Fruit fly (Drosophila melanogaster) whole organism, embryonic: ENCODE measurements around the gene Nepl9.

ENCODE experiments used
- Awh ChIP-seq: fragments of 200-800 bp; sonication (Bioruptor generic); IDR thresholded peaks from 2 replicates; pipeline ENCODE4, ENCODE4 v1.3.6; 2022; ENCODE audit warnings: missing biosample characterization, missing genetic modification characterization
- BtbVII ChIP-seq: fragments of 200-800 bp; sonication (Bioruptor generic); optimal IDR thresholded peaks from 3 replicates; lab custom pipeline; 2017; ENCODE audit warnings: missing biosample characterization, mild to moderate bottlenecking, missing genetic modification characterization
- CG10209 ChIP-seq: fragments of 200-800 bp; sonication (Bioruptor generic); optimal IDR thresholded peaks from 3 replicates; lab custom pipeline; 2017; ENCODE audit warnings: missing biosample characterization, mild to moderate bottlenecking, missing genetic modification characterization, missing genetic modification reagents
- CG1024 ChIP-seq: fragments of 200-800 bp; sonication (Bioruptor generic); IDR thresholded peaks from 2 replicates; pipeline ENCODE4 v1.3.6; 2022; ENCODE audit warnings: missing biosample characterization, missing genetic modification characterization
- CG11504 ChIP-seq: fragments of 200-800 bp; sonication (Bioruptor generic); optimal IDR thresholded peaks from 3 replicates; lab custom pipeline; 2019; ENCODE audit warnings: missing biosample characterization, mild to moderate bottlenecking, missing genetic modification characterization, moderate library complexity
- CG11723 ChIP-seq: fragments of 200-800 bp; sonication (Bioruptor generic); optimal IDR thresholded peaks from 2 replicates; lab custom pipeline; 2017; ENCODE audit warnings: missing biosample characterization, mild to moderate bottlenecking, missing genetic modification characterization
- CG12769 ChIP-seq: fragments of 200-800 bp; sonication (Bioruptor generic); optimal IDR thresholded peaks from 2 replicates; lab custom pipeline; 2019; ENCODE audit warnings: missing biosample characterization, mild to moderate bottlenecking, missing genetic modification characterization, moderate library complexity
- CG13296 ChIP-seq: fragments of 200-800 bp; sonication (Bioruptor generic); optimal IDR thresholded peaks from 3 replicates; lab custom pipeline; 2018; ENCODE audit warnings: missing biosample characterization, mild to moderate bottlenecking, missing genetic modification characterization
- CG14050 ChIP-seq: fragments of 200-800 bp; sonication (Bioruptor generic); IDR thresholded peaks from 3 replicates; pipeline ENCODE4 v1.3.6; 2022; ENCODE audit warnings: missing biosample characterization, missing genetic modification characterization
- CG33213 ChIP-seq: fragments of 200-800 bp; sonication (Bioruptor generic); optimal IDR thresholded peaks from 3 replicates; lab custom pipeline; 2016; ENCODE audit warnings: missing biosample characterization, missing genetic modification characterization
- CG34376 ChIP-seq: fragments of 200-800 bp; sonication (Bioruptor generic); optimal IDR thresholded peaks from 2 replicates; lab custom pipeline; 2018; ENCODE audit warnings: missing biosample characterization, mild to moderate bottlenecking, missing genetic modification characterization
- CG4328 ChIP-seq: fragments of 200-800 bp; sonication (Bioruptor generic); optimal IDR thresholded peaks from 3 replicates; lab custom pipeline; 2017; ENCODE audit warnings: missing biosample characterization, missing genetic modification reagents, missing genetic modification characterization
- CG4360 ChIP-seq: fragments of 200-800 bp; sonication (Bioruptor generic); IDR thresholded peaks from 2 replicates; pipeline ENCODE4 v1.3.6; 2022; ENCODE audit warnings: missing biosample characterization, missing genetic modification characterization
- CG4424 ChIP-seq: fragments of 200-800 bp; sonication (Bioruptor generic); optimal IDR thresholded peaks from 3 replicates; lab custom pipeline; 2016; ENCODE audit warnings: missing biosample characterization, missing genetic modification characterization
- CG6272 ChIP-seq: fragments of 200-800 bp; sonication (Bioruptor generic); IDR thresholded peaks from 2 replicates; pipeline ENCODE4 v1.3.6; 2022; ENCODE audit warnings: missing biosample characterization, missing genetic modification characterization
- CG7372 ChIP-seq: fragments of 200-800 bp; sonication (Bioruptor generic); IDR thresholded peaks from 2 replicates; pipeline ENCODE4 v1.3.6; 2022; ENCODE audit warnings: missing biosample characterization, missing genetic modification characterization
- CG7556 ChIP-seq: fragments of 200-800 bp; sonication (Bioruptor generic); optimal IDR thresholded peaks from 2 replicates; lab custom pipeline; 2017; ENCODE audit warnings: missing biosample characterization, mild to moderate bottlenecking, missing genetic modification characterization
- CkIIα-i1 ChIP-seq: fragments of 200-800 bp; sonication (Bioruptor generic); IDR thresholded peaks from 2 replicates; pipeline ENCODE4 v1.3.6; 2022; ENCODE audit warnings: missing biosample characterization, missing genetic modification characterization
- E2f1 ChIP-seq: fragments of 200-800 bp; sonication (Bioruptor generic); IDR thresholded peaks from 2 replicates; pipeline ENCODE4 v1.3.6; 2022; ENCODE audit warnings: missing biosample characterization, missing genetic modification characterization
- ERR ChIP-seq: fragments of 200-800 bp; sonication (Bioruptor generic); optimal IDR thresholded peaks from 2 replicates; lab custom pipeline; 2016; ENCODE audit warnings: missing biosample characterization, missing genetic modification characterization
- HLH54F ChIP-seq: fragments of 200-800 bp; sonication (Bioruptor generic); optimal IDR thresholded peaks from 3 replicates; lab custom pipeline; 2016; ENCODE audit warnings: missing biosample characterization, missing genetic modification characterization
- HmgZ ChIP-seq: fragments of 200-800 bp; sonication (Bioruptor generic); optimal IDR thresholded peaks from 2 replicates; lab custom pipeline; 2018; ENCODE audit warnings: missing biosample characterization, mild to moderate bottlenecking, missing genetic modification characterization
- Hmr ChIP-seq: fragments of 200-800 bp; sonication (Bioruptor generic); optimal IDR thresholded peaks from 3 replicates; lab custom pipeline; 2017; ENCODE audit warnings: mild to moderate bottlenecking, missing biosample characterization, missing genetic modification reagents, missing genetic modification characterization
- Hr3 ChIP-seq: fragments of 200-800 bp; sonication (Bioruptor generic); optimal IDR thresholded peaks from 3 replicates; lab custom pipeline; 2016; ENCODE audit warnings: missing biosample characterization, missing genetic modification characterization
- Hr78 ChIP-seq, 2 experiments: fragments of 200-800 bp in 1 of 2; fragments of >200 bp in 1 of 2; sonication (Bioruptor generic) in 1 of 2; optimal IDR thresholded peaks; 2 replicates each; lab custom pipeline; 2017 to 2019; ENCODE audit warnings: missing biosample characterization in 2 of 2, missing genetic modification characterization in 2 of 2, mild to moderate bottlenecking in 1 of 2, moderate library complexity in 1 of 2
- Kr ChIP-seq: fragments of 200-800 bp; sonication (Bioruptor generic); optimal IDR thresholded peaks from 2 replicates; lab custom pipeline; 2017; ENCODE audit warnings: missing biosample characterization, mild to moderate bottlenecking, missing genetic modification characterization
- MTF-1 ChIP-seq: fragments of 200-800 bp; sonication (Bioruptor generic); optimal IDR thresholded peaks from 2 replicates; lab custom pipeline; 2018; ENCODE audit warnings: missing biosample characterization, mild to moderate bottlenecking, missing genetic modification characterization, borderline replicate concordance
- NC2α ChIP-seq: fragments of 200-800 bp; sonication (Bioruptor generic); optimal IDR thresholded peaks from 2 replicates; lab custom pipeline; 2016; ENCODE audit warnings: missing biosample characterization, missing genetic modification characterization
- NFAT ChIP-seq: fragments of 200-800 bp; sonication (Bioruptor generic); IDR thresholded peaks from 2 replicates; pipeline ENCODE4 v1.3.6; 2022; ENCODE audit warnings: missing biosample characterization, missing genetic modification characterization
- Neu2 ChIP-seq: fragments of 200-800 bp; sonication (Bioruptor generic); optimal IDR thresholded peaks from 3 replicates; lab custom pipeline; 2016; ENCODE audit warnings: missing biosample characterization, missing genetic modification characterization, borderline replicate concordance
- NfI ChIP-seq: fragments of 200-800 bp; sonication (Bioruptor generic); optimal IDR thresholded peaks from 3 replicates; lab custom pipeline; 2018; ENCODE audit warnings: missing biosample characterization, mild to moderate bottlenecking, missing genetic modification characterization, moderate library complexity
- Oaz ChIP-seq: fragments of 200-800 bp; sonication (Bioruptor generic); IDR thresholded peaks from 2 replicates; pipeline ENCODE4 v1.3.6; 2022; ENCODE audit warnings: missing biosample characterization, missing genetic modification characterization
- Oli ChIP-seq: fragments of 200-800 bp; sonication (Bioruptor generic); optimal IDR thresholded peaks from 2 replicates; lab custom pipeline; 2018; ENCODE audit warnings: missing biosample characterization, mild to moderate bottlenecking, missing genetic modification characterization, moderate library complexity
- Sox102F ChIP-seq: fragments of 200-800 bp; sonication (Bioruptor generic); optimal IDR thresholded peaks from 2 replicates; lab custom pipeline; 2018; ENCODE audit warnings: missing biosample characterization, mild to moderate bottlenecking, missing genetic modification characterization, moderate library complexity
- Ssrp ChIP-seq: fragments of 200-800 bp; sonication (Bioruptor generic); optimal IDR thresholded peaks from 2 replicates; lab custom pipeline; 2018; ENCODE audit warnings: missing biosample characterization, mild to moderate bottlenecking, missing genetic modification characterization, moderate library complexity
- Vsx1 ChIP-seq: fragments of 200-800 bp; sonication (Bioruptor generic); optimal IDR thresholded peaks from 2 replicates; lab custom pipeline; 2017; ENCODE audit warnings: missing biosample characterization, mild to moderate bottlenecking, missing genetic modification characterization, missing genetic modification reagents
- crol ChIP-seq: fragments of 200-800 bp; sonication (Bioruptor generic); IDR thresholded peaks from 2 replicates; pipeline ENCODE4 v1.3.6; 2022; ENCODE audit warnings: missing biosample characterization, missing genetic modification characterization
- da ChIP-seq: fragments of 200-800 bp; sonication (Bioruptor generic); optimal IDR thresholded peaks from 2 replicates; lab custom pipeline; 2016; ENCODE audit warnings: missing biosample characterization, missing genetic modification characterization
- dan ChIP-seq: fragments of 200-800 bp; sonication (Bioruptor generic); IDR thresholded peaks from 2 replicates; pipeline ENCODE4 v1.3.6; 2022; ENCODE audit warnings: missing biosample characterization, missing genetic modification characterization
- exex ChIP-seq: fragments of 200-800 bp; sonication (Bioruptor generic); optimal IDR thresholded peaks from 4 replicates; lab custom pipeline; 2018; ENCODE audit warnings: missing biosample characterization, mild to moderate bottlenecking, missing genetic modification characterization, moderate library complexity
- fd96Cb ChIP-seq: fragments of 200-800 bp; sonication (Bioruptor generic); optimal IDR thresholded peaks from 2 replicates; lab custom pipeline; 2018; ENCODE audit warnings: missing biosample characterization, mild to moderate bottlenecking, missing genetic modification characterization, moderate library complexity
- gfzf ChIP-seq: fragments of 200-800 bp; sonication (Bioruptor generic); optimal IDR thresholded peaks from 2 replicates; lab custom pipeline; 2016; ENCODE audit warnings: missing biosample characterization, mild to moderate bottlenecking, missing genetic modification characterization, moderate library complexity
- gro ChIP-seq: fragments of 200-800 bp; sonication (Bioruptor generic); optimal IDR thresholded peaks from 2 replicates; lab custom pipeline; 2016; ENCODE audit warnings: missing biosample characterization, missing genetic modification characterization
- hbn ChIP-seq: fragments of 200-800 bp; sonication (Bioruptor generic); IDR thresholded peaks from 2 replicates; pipeline ENCODE4 v1.3.6; 2022; ENCODE audit warnings: missing biosample characterization, missing genetic modification characterization; ENCODE audit not compliant: partially characterized antibody
- hth ChIP-seq: fragments of >200 bp; optimal IDR thresholded peaks from 2 replicates; lab custom pipeline; 2017; ENCODE audit warnings: inconsistent platforms
- ken ChIP-seq: fragments of 200-800 bp; sonication (Bioruptor generic); IDR thresholded peaks from 3 replicates; pipeline ENCODE4 v1.3.6; 2022; ENCODE audit warnings: missing biosample characterization, missing genetic modification characterization
- mld ChIP-seq: fragments of 200-800 bp; sonication (Bioruptor generic); IDR thresholded peaks from 3 replicates; pipeline ENCODE4 v1.3.6; 2022; ENCODE audit warnings: missing biosample characterization, missing genetic modification characterization; ENCODE audit not compliant: partially characterized antibody
- nerfin-1 ChIP-seq: fragments of 200-800 bp; sonication (Bioruptor generic); optimal IDR thresholded peaks from 3 replicates; lab custom pipeline; 2019; ENCODE audit warnings: missing biosample characterization, mild to moderate bottlenecking, missing genetic modification characterization, moderate library complexity
- p53 ChIP-seq: fragments of 200-800 bp; sonication (Bioruptor generic); optimal IDR thresholded peaks from 2 replicates; lab custom pipeline; 2016; ENCODE audit warnings: missing biosample characterization, missing genetic modification characterization
- scrt ChIP-seq: fragments of 200-800 bp; sonication (Bioruptor generic); optimal IDR thresholded peaks from 2 replicates; lab custom pipeline; 2018; ENCODE audit warnings: missing biosample characterization, mild to moderate bottlenecking, missing genetic modification characterization, moderate library complexity
- sug ChIP-seq: fragments of 200-800 bp; optimal IDR thresholded peaks from 2 replicates; lab custom pipeline; 2019; ENCODE audit warnings: missing biosample characterization, mild to moderate bottlenecking, missing genetic modification characterization, moderate library complexity

Nepl9 gene

dm6 chr2L:16880930-16881329, 43.9 kb upstream of the Nepl9 start (continued):
- TF ChIP-seq CG6272 (GFP tag; lab: Robert Waterston, UW), result no peak
- TF ChIP-seq Oaz, result no peak
- TF ChIP-seq CG33213, result no peak
- peak; percentile 22 for TF ChIP-seq CG13296 (GFP tag; lab: Kevin White, UChicago)
- TF ChIP-seq hbn (GFP tag; lab: Robert Waterston, UW), result peak; percentile 39; the same call in 1 of the 2 replicates
- peak; percentile 7 for TF ChIP-seq exex (tag; lab: Kevin White, UChicago)
- TF ChIP-seq BtbVII (GFP tag; lab: Kevin White, UChicago), result peak; percentile 1
- TF ChIP-seq E2f1 (GFP tag; lab: Robert Waterston, UW), result no peak
- no peak for TF ChIP-seq gfzf (GFP tag; lab: Kevin White, UChicago)
- TF ChIP-seq Ssrp (tag; lab: Kevin White, UChicago), result no peak
- no peak for TF ChIP-seq CG4424
- no peak for TF ChIP-seq CG4328 (GFP tag; lab: Kevin White, UChicago)
- TF ChIP-seq sug (tag; lab: Kevin White, UChicago), result peak; percentile 43
- no peak for TF ChIP-seq scrt (GFP tag; lab: Kevin White, UChicago)
- TF ChIP-seq nerfin-1 (tag; lab: Kevin White, UChicago), result no peak
- TF ChIP-seq mld, result no peak
- TF ChIP-seq CG14050 (GFP tag; lab: Robert Waterston, UW), result no peak
- TF ChIP-seq CG7556 (GFP tag; lab: Kevin White, UChicago), result no peak
- TF ChIP-seq CG4360, result no peak
- no peak for TF ChIP-seq CG10209 (GFP tag; lab: Kevin White, UChicago)
- TF ChIP-seq HLH54F (GFP tag; lab: Kevin White, UChicago), result no peak
- no peak for TF ChIP-seq Vsx1 (GFP tag; lab: Kevin White, UChicago)
- TF ChIP-seq CkIIα-i1 (GFP tag; lab: Robert Waterston, UW), result no peak
- no peak for TF ChIP-seq Kr
- no peak for TF ChIP-seq dan (GFP tag; lab: Robert Waterston, UW)
- no peak for TF ChIP-seq Hr78 (GFP tag; optimal IDR thresholded peaks at IDR 0.05; lab: Kevin White, UChicago)
- no peak for TF ChIP-seq fd96Cb
- TF ChIP-seq p53, result no peak
- TF ChIP-seq CG34376, result peak; percentile 54
- peak; percentile 47; the same call in 1 of the 3 replicates for TF ChIP-seq ken
- no peak for TF ChIP-seq gro (GFP tag; lab: Kevin White, UChicago)
- no peak for TF ChIP-seq Sox102F (GFP tag; lab: Kevin White, UChicago)
- TF ChIP-seq crol (GFP tag; lab: Robert Waterston, UW), result no peak
- TF ChIP-seq CG12769 (tag; lab: Kevin White, UChicago), result peak; percentile 40
- TF ChIP-seq CG11504 (tag; lab: Kevin White, UChicago), result no peak
- no peak; the same call in 1 of the 2 replicates for TF ChIP-seq NFAT
- TF ChIP-seq CG7372 (GFP tag; lab: Robert Waterston, UW), result no peak
- TF ChIP-seq MTF-1 (GFP tag; lab: Kevin White, UChicago), result no peak
- TF ChIP-seq NC2α (GFP tag; lab: Kevin White, UChicago), result no peak
- TF ChIP-seq Awh (GFP tag; lab: Robert Waterston, UW), result no peak
- no peak for TF ChIP-seq Neu2 (GFP tag; lab: Kevin White, UChicago)
- no peak for TF ChIP-seq ERR (GFP tag; lab: Kevin White, UChicago)
- TF ChIP-seq hth (lab: Kevin White, UChicago), result no peak
- TF ChIP-seq NfI, result no peak
- no peak for TF ChIP-seq da
- peak; percentile 0 for TF ChIP-seq Hmr (GFP tag; lab: Kevin White, UChicago)
- no peak for TF ChIP-seq CG1024 (GFP tag; lab: Robert Waterston, UW)
- TF ChIP-seq CG11723 (GFP tag; lab: Kevin White, UChicago), result no peak
- TF ChIP-seq Hr3 (GFP tag; lab: Kevin White, UChicago), result no peak
- TF ChIP-seq Oli, result no peak
- peak; percentile 36 for TF ChIP-seq HmgZ (tag; lab: Kevin White, UChicago)
